Worm (Caenorhabditis elegans) whole organism, young adult: Measurements from ENCODE around the gene H20J04.7.

Experiments
- F52B5.7 ChIP-seq: sonication (generic microtip); optimal IDR thresholded peaks from 2 replicates; lab custom pipeline; 2016; ENCODE audit warnings: mild to moderate bottlenecking, missing genetic modification characterization, missing compliant biosample characterization
- F55B11.4 ChIP-seq: sonication (generic microtip); optimal IDR thresholded peaks from 2 replicates; lab custom pipeline; 2016; ENCODE audit warnings: missing compliant biosample characterization, missing genetic modification characterization, borderline replicate concordance; ENCODE audit not compliant: insufficient read depth
- T07F8.4 ChIP-seq: sonication (generic microtip); optimal IDR thresholded peaks from 2 replicates; lab custom pipeline; 2016; ENCODE audit warnings: mild to moderate bottlenecking, missing genetic modification characterization, moderate library complexity, missing compliant biosample characterization
- T26A5.8 ChIP-seq: sonication (generic microtip); optimal IDR thresholded peaks from 2 replicates; lab custom pipeline; 2016; ENCODE audit warnings: missing genetic modification characterization, missing compliant biosample characterization
- ceh-100 ChIP-seq: fragments of 200-800 bp; sonication (Bioruptor generic); IDR thresholded peaks from 2 replicates; pipeline ENCODE4 v1.3.6; 2022; ENCODE audit warnings: missing genetic modification reagents, missing genetic modification characterization, missing compliant biosample characterization
- ceh-40 ChIP-seq: fragments of 200-800 bp; sonication (Bioruptor generic); IDR thresholded peaks from 2 replicates; pipeline ENCODE4 v1.3.6; 2022; ENCODE audit warnings: missing genetic modification characterization, missing compliant biosample characterization
- dpl-1 ChIP-seq: fragments of 150-350 bp; optimal IDR thresholded peaks from 2 replicates; lab custom pipeline; 2014; ENCODE audit warnings: missing biosample characterization, missing genetic modification reagents, missing genetic modification characterization
- efl-1 ChIP-seq: fragments of 150-350 bp; optimal IDR thresholded peaks from 2 replicates; lab custom pipeline; 2014; ENCODE audit warnings: missing biosample characterization, missing genetic modification reagents, missing genetic modification characterization
- egl-18 ChIP-seq: fragments of 200-800 bp; sonication (Bioruptor generic); IDR thresholded peaks from 2 replicates; pipeline ENCODE4 v1.3.6; 2022; ENCODE audit warnings: missing genetic modification reagents, missing genetic modification characterization, missing compliant biosample characterization
- egrh-3 ChIP-seq: fragments of 200-800 bp; sonication (Bioruptor generic); IDR thresholded peaks from 2 replicates; pipeline ENCODE4 v1.3.6; 2022; ENCODE audit warnings: missing genetic modification reagents, missing genetic modification characterization, missing compliant biosample characterization
- ekl-4 ChIP-seq: fragments of 200-800 bp; sonication (Bioruptor generic); IDR thresholded peaks from 2 replicates; pipeline ENCODE4 v1.3.6; 2022; ENCODE audit warnings: missing genetic modification reagents, missing genetic modification characterization, missing compliant biosample characterization
- ets-4 ChIP-seq: fragments of 200-800 bp; sonication (Bioruptor generic); optimal IDR thresholded peaks from 2 replicates; lab custom pipeline; 2018; ENCODE audit warnings: mild to moderate bottlenecking, missing genetic modification characterization, missing compliant biosample characterization
- hmg-1.2 ChIP-seq: fragments of 200-800 bp; sonication (Bioruptor generic); IDR thresholded peaks from 2 replicates; pipeline ENCODE4 v1.3.6; 2022; ENCODE audit warnings: missing genetic modification reagents, missing genetic modification characterization, missing compliant biosample characterization
- lin-35 ChIP-seq, 3 experiments: fragments of 150-350 bp in 2 of 3; sonication (generic microtip) in 1 of 3; optimal IDR thresholded peaks; 2 replicates each; lab custom pipeline; 2014 to 2018; ENCODE audit warnings: missing biosample characterization in 3 of 3, missing genetic modification characterization in 3 of 3, missing genetic modification reagents in 3 of 3
- lin-40 ChIP-seq: sonication (generic microtip); optimal IDR thresholded peaks from 2 replicates; lab custom pipeline; 2016; ENCODE audit warnings: missing genetic modification characterization, mild to moderate bottlenecking, missing compliant biosample characterization, missing genotype, missing genetic modification reagents
- madf-10 ChIP-seq: sonication (generic microtip); optimal IDR thresholded peaks from 2 replicates; lab custom pipeline; 2016; ENCODE audit warnings: mild to moderate bottlenecking, missing genetic modification characterization, missing compliant biosample characterization
- madf-6 ChIP-seq: fragments of 200-800 bp; sonication (Bioruptor generic); IDR thresholded peaks from 2 replicates; pipeline ENCODE4 v1.3.6; 2022; ENCODE audit warnings: missing genetic modification reagents, missing genetic modification characterization, missing compliant biosample characterization
- madf-8 ChIP-seq: fragments of 200-800 bp; sonication (Bioruptor generic); conservative IDR thresholded peaks from 2 replicates; pipeline ENCODE4 v1.3.6; 2022; ENCODE audit warnings: missing genetic modification reagents, missing genetic modification characterization, missing compliant biosample characterization
- nfya-1 ChIP-seq: sonication (generic microtip); optimal IDR thresholded peaks from 2 replicates; lab custom pipeline; 2017; ENCODE audit warnings: antibody characterized with exemption, missing compliant biosample characterization, missing genetic modification characterization, borderline replicate concordance; ENCODE audit not compliant: insufficient read depth
- nfyb-1 ChIP-seq: fragments of 200-800 bp; sonication (Bioruptor generic); IDR thresholded peaks from 2 replicates; pipeline ENCODE4 v1.3.6; 2022; ENCODE audit warnings: missing genetic modification reagents, missing genetic modification characterization, missing compliant biosample characterization
- nhr-179 ChIP-seq: sonication (generic microtip); optimal IDR thresholded peaks from 2 replicates; lab custom pipeline; 2016; ENCODE audit warnings: mild to moderate bottlenecking, missing genetic modification characterization, missing compliant biosample characterization
- sdz-38 ChIP-seq: sonication (generic microtip); optimal IDR thresholded peaks from 2 replicates; lab custom pipeline; 2016; ENCODE audit warnings: missing genotype, missing genetic modification characterization, missing compliant biosample characterization
- unc-130 ChIP-seq: sonication (generic microtip); optimal IDR thresholded peaks from 2 replicates; lab custom pipeline; 2016; ENCODE audit warnings: missing genetic modification reagents, missing genetic modification characterization, missing compliant biosample characterization
- unc-62 ChIP-seq: fragments of 150-350 bp; optimal IDR thresholded peaks from 2 replicates; lab custom pipeline; 2014; ENCODE audit warnings: missing biosample characterization, missing genetic modification reagents, missing genetic modification characterization
- xnd-1 ChIP-seq: sonication (generic microtip); optimal IDR thresholded peaks from 2 replicates; lab custom pipeline; 2016; ENCODE audit warnings: missing genotype, missing genetic modification reagents, missing genetic modification characterization, missing compliant biosample characterization
- zfh-2 ChIP-seq: fragments of 200-800 bp; sonication (Bioruptor generic); conservative IDR thresholded peaks from 2 replicates; pipeline ENCODE4 v1.3.6; 2022; ENCODE audit warnings: missing genetic modification reagents, missing genetic modification characterization, missing compliant biosample characterization
- zim-3 ChIP-seq: sonication (generic microtip); optimal IDR thresholded peaks from 2 replicates; lab custom pipeline; 2017; ENCODE audit warnings: mild to moderate bottlenecking, missing genetic modification characterization, moderate library complexity, missing compliant biosample characterization
- ztf-18 ChIP-seq: sonication (generic microtip); optimal IDR thresholded peaks from 2 replicates; lab custom pipeline; 2016; ENCODE audit warnings: missing genotype, mild to moderate bottlenecking, missing genetic modification characterization, missing compliant biosample characterization
- ztf-26 ChIP-seq: sonication (generic microtip); optimal IDR thresholded peaks from 2 replicates; lab custom pipeline; 2017; ENCODE audit warnings: missing genetic modification characterization, missing compliant biosample characterization
- ztf-28 ChIP-seq: fragments of 200-800 bp; sonication (Bioruptor generic); IDR thresholded peaks from 2 replicates; pipeline ENCODE4 v1.3.6; 2022; ENCODE audit warnings: missing genetic modification reagents, missing genetic modification characterization, missing compliant biosample characterization
- ztf-3 ChIP-seq: fragments of 200-800 bp; sonication (Bioruptor generic); optimal IDR thresholded peaks from 2 replicates; lab custom pipeline; 2018; ENCODE audit warnings: mild to moderate bottlenecking, missing genetic modification characterization, missing compliant biosample characterization

Gene H20J04.7

ce11 chrII:4362088-4362487, 7.0 kb upstream of the H20J04.7 start:
- TF ChIP-seq hmg-1.2 (GFP tag; lab: Robert Waterston, UW) (peak; percentile 72), zim-3 (tag; lab: Kevin White, UChicago) (no peak)

ce11 chrII:4359219-4359618, 4.1 kb upstream of the H20J04.7 start:
- no peak for TF ChIP-seq xnd-1 (tag; lab: Kevin White, UChicago)
- TF ChIP-seq, all 124 proteins: peak for 0

- TF ChIP-seq T07F8.4, result no peak
- TF ChIP-seq egl-18 (GFP tag; lab: Robert Waterston, UW), result no peak
- no peak for TF ChIP-seq madf-10 (tag; lab: Kevin White, UChicago)
- TF ChIP-seq hmg-1.2 (GFP tag; lab: Robert Waterston, UW), result no peak
- no peak for TF ChIP-seq F52B5.7 (tag; lab: Kevin White, UChicago)
- no peak for TF ChIP-seq sdz-38 (tag; lab: Kevin White, UChicago)
- no peak for TF ChIP-seq T26A5.8
- no peak for TF ChIP-seq dpl-1 (GFP tag; lab: Kevin White, UChicago)
- TF ChIP-seq ztf-26 (tag; lab: Kevin White, UChicago), result no peak
- no peak for TF ChIP-seq madf-6
These were observed 3.6 kb upstream of the H20J04.7 start, which contains the start of gene lat-2 for ce11 chrII:4358765-4359164. Gene lat-2 (plus strand): TSS chrII:4359065.

- TF ChIP-seq ceh-40 (GFP tag; lab: Robert Waterston, UW), result no peak
- no peak for TF ChIP-seq madf-10 (tag; lab: Kevin White, UChicago)
- no peak for TF ChIP-seq lin-35 (GFP tag; optimal IDR thresholded peaks at IDR 0.05; lab: Kevin White, UChicago)
- TF ChIP-seq T07F8.4, result no peak
- TF ChIP-seq unc-62 (GFP tag; lab: Kevin White, UChicago), result no peak
- TF ChIP-seq unc-130 (GFP tag; lab: Kevin White, UChicago), result no peak
- TF ChIP-seq nfyb-1 (GFP tag; lab: Robert Waterston, UW), result no peak
- TF ChIP-seq, all 124 proteins: peak for 0
These were observed 4.2 kb downstream of the H20J04.7 start, which contains the start of gene H20J04.9 for ce11 chrII:4350888-4351287. Gene H20J04.9 (plus strand): TSS chrII:4351188.

ce11 chrII:4344317-4344716, 10.8 kb downstream of the H20J04.7 start:
- TF ChIP-seq ekl-4 (GFP tag; lab: Robert Waterston, UW) (no peak), zfh-2 (GFP tag; lab: Robert Waterston, UW) (peak; percentile 84), efl-1 (no peak), F55B11.4 (no peak), T07F8.4 (no peak)
- TF ChIP-seq, all 124 proteins: peak for 1

- TF ChIP-seq egrh-3 (GFP tag; lab: Robert Waterston, UW) (no peak), nfyb-1 (GFP tag; lab: Robert Waterston, UW) (peak; percentile 90), ztf-3 (GFP tag; lab: Kevin White, UChicago) (no peak), ztf-28 (GFP tag; lab: Robert Waterston, UW) (no peak), ceh-100 (no peak)
These were observed 13.6 kb downstream of the H20J04.7 start for ce11 chrII:4341484-4341883.

ce11 chrII:4339882-4340281, 15.2 kb downstream of the H20J04.7 start, which contains the start of gene athp-2:
Gene athp-2 (plus strand): TSS chrII:4340182.
- TF ChIP-seq madf-8 (GFP tag; lab: Robert Waterston, UW) (no peak), F55B11.4 (no peak), lin-40 (no peak), ztf-18 (tag; lab: Kevin White, UChicago) (no peak), nhr-179 (tag; lab: Kevin White, UChicago) (no peak), xnd-1 (tag; lab: Kevin White, UChicago) (no peak), ets-4 (GFP tag; lab: Kevin White, UChicago) (no peak), nfya-1 (tag; lab: Kevin White, UChicago) (no peak)
- TF ChIP-seq, all 124 proteins: peak for 0
